Fruit fly (Drosophila melanogaster) whole organism, adult: Measurements from ENCODE around the gene CG11920.

ENCODE experiments used
- CG11617 ChIP-seq: fragments of 200-800 bp; sonication (Bioruptor generic); optimal IDR thresholded peaks from 2 replicates; lab custom pipeline; 2017; ENCODE audit warnings: mild to moderate bottlenecking, missing biosample characterization, missing genetic modification reagents, missing genetic modification characterization
- CG12768 ChIP-seq: fragments of 200-800 bp; sonication (Bioruptor generic); optimal IDR thresholded peaks from 2 replicates; lab custom pipeline; 2017; ENCODE audit warnings: missing biosample characterization, missing genetic modification characterization, mild to moderate bottlenecking, moderate library complexity, missing genetic modification reagents
- CG14711 ChIP-seq: fragments of 200-800 bp; sonication (Bioruptor generic); optimal IDR thresholded peaks from 2 replicates; lab custom pipeline; 2018; ENCODE audit warnings: missing biosample characterization, mild to moderate bottlenecking, missing genetic modification characterization, moderate library complexity
- CG1620 ChIP-seq: fragments of 200-800 bp; sonication (Bioruptor generic); optimal IDR thresholded peaks from 2 replicates; lab custom pipeline; 2016; ENCODE audit warnings: missing biosample characterization, missing genetic modification characterization
- CG33017 ChIP-seq: fragments of 200-800 bp; sonication (Bioruptor generic); optimal IDR thresholded peaks from 2 replicates; lab custom pipeline; 2018; ENCODE audit warnings: missing biosample characterization, mild to moderate bottlenecking, missing genetic modification characterization, moderate library complexity
- CG5204 ChIP-seq: fragments of 200-800 bp; sonication (Bioruptor generic); optimal IDR thresholded peaks from 2 replicates; lab custom pipeline; 2016; ENCODE audit warnings: missing biosample characterization, missing genetic modification characterization
- CG7045 ChIP-seq: fragments of 200-800 bp; sonication (Bioruptor generic); optimal IDR thresholded peaks from 2 replicates; lab custom pipeline; 2017; ENCODE audit warnings: missing biosample characterization, mild to moderate bottlenecking, missing genetic modification characterization
- CG7101 ChIP-seq: fragments of 200-800 bp; sonication (Bioruptor generic); optimal IDR thresholded peaks from 2 replicates; lab custom pipeline; 2018; ENCODE audit warnings: missing biosample characterization, mild to moderate bottlenecking, missing genetic modification characterization, moderate library complexity
- Clk ChIP-seq: fragments of 200-800 bp; sonication (Bioruptor generic); optimal IDR thresholded peaks from 2 replicates; lab custom pipeline; 2017; ENCODE audit warnings: missing biosample characterization, missing genetic modification characterization
- Crg-1 ChIP-seq: fragments of 200-800 bp; sonication (Bioruptor generic); optimal IDR thresholded peaks from 2 replicates; lab custom pipeline; 2016; ENCODE audit warnings: missing biosample characterization, missing genetic modification characterization
- Hr96 ChIP-seq: fragments of 200-800 bp; sonication (Bioruptor generic); optimal IDR thresholded peaks from 2 replicates; lab custom pipeline; 2016; ENCODE audit warnings: missing biosample characterization, missing genetic modification characterization
- Mnt ChIP-seq: fragments of 200-800 bp; sonication (Bioruptor generic); optimal IDR thresholded peaks from 2 replicates; lab custom pipeline; 2016; ENCODE audit warnings: missing biosample characterization, mild to moderate bottlenecking, missing genetic modification characterization
- bab1 ChIP-seq: fragments of 200-800 bp; sonication (Bioruptor generic); optimal IDR thresholded peaks from 3 replicates; lab custom pipeline; 2019; ENCODE audit warnings: missing biosample characterization, mild to moderate bottlenecking, missing genetic modification characterization, moderate library complexity
- cic ChIP-seq: fragments of 200-800 bp; sonication (Bioruptor generic); optimal IDR thresholded peaks from 2 replicates; lab custom pipeline; 2017; ENCODE audit warnings: missing biosample characterization, mild to moderate bottlenecking, missing genetic modification characterization, moderate library complexity
- cnc ChIP-seq, 2 experiments: fragments of >200 bp; optimal IDR thresholded peaks; 2 replicates each; lab custom pipeline; 2017
- kay ChIP-seq: fragments of 200-800 bp; sonication (Bioruptor generic); peaks from one replicate; lab custom pipeline; 2016; ENCODE audit warnings: missing biosample characterization, missing genetic modification characterization, borderline replicate concordance
- ovo ChIP-seq: fragments of 200-800 bp; sonication (Bioruptor generic); optimal IDR thresholded peaks from 2 replicates; lab custom pipeline; 2016; ENCODE audit warnings: missing biosample characterization, missing genetic modification characterization
- pad ChIP-seq: fragments of 200-800 bp; sonication (Bioruptor generic); optimal IDR thresholded peaks from 3 replicates; lab custom pipeline; 2017; ENCODE audit warnings: missing biosample characterization, missing genetic modification characterization, mild to moderate bottlenecking, moderate library complexity, missing genetic modification reagents
- tj ChIP-seq: fragments of 200-800 bp; sonication (Bioruptor generic); optimal IDR thresholded peaks from 3 replicates; lab custom pipeline; 2017; ENCODE audit warnings: missing biosample characterization, mild to moderate bottlenecking, missing genetic modification characterization, moderate library complexity
- toe ChIP-seq: fragments of 200-800 bp; sonication (Bioruptor generic); optimal IDR thresholded peaks from 2 replicates; lab custom pipeline; 2016; ENCODE audit warnings: missing biosample characterization, missing genetic modification characterization

CG11920 gene

DNA sequence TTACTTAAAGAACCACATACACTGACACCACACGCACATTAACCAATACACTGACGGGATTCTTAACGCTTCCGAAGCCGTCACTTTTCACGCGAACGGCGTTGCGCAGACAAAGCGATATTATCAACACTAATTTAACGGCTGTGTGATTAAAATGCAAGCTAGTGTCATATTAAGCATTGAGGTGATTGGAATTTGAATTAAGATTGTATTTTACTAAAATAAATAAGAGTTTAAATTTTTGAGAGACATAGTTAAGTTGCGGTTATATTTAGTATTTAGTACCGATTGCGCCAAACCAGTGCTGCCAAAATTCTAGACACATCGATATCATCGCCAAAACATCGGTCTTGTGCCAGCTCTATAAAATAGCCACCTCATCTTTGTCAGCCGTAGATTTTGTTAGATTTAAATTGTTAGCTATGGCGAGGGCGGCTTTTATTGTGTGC, 35.6 kb upstream of the CG11920 start, which contains the start of the genes Ythdf and bai:
Gene Ythdf (minus strand): TSS at position 222 of the 449 bp plus-strand sequence.
Gene bai (plus strand): TSS at position 347 of the 449 bp plus-strand sequence.
- TF ChIP-seq Hr96 (GFP tag; lab: Kevin White, UChicago) (no peak), Mnt (GFP tag; lab: Kevin White, UChicago) (peak; percentile 58), CG33017 (no peak), CG1620 (GFP tag; lab: Kevin White, UChicago) (peak; percentile 65), Crg-1 (peak; percentile 35), cic (no peak), CG11617 (peak; percentile 46), Clk (GFP tag; lab: Kevin White, UChicago) (peak; percentile 30), bab1 (GFP tag; lab: Kevin White, UChicago) (peak; percentile 30), toe (GFP tag; lab: Kevin White, UChicago) (no peak), pad (peak; percentile 55), CG7045 (no peak), kay (GFP tag; lab: Kevin White, UChicago) (no peak), CG14711 (tag; lab: Kevin White, UChicago) (peak; percentile 25), CG12768 (peak; percentile 1), ovo (no peak), CG5204 (GFP tag; lab: Kevin White, UChicago) (no peak), tj (GFP tag; lab: Kevin White, UChicago) (no peak), CG7101 (tag; lab: Kevin White, UChicago) (peak; percentile 40), cnc (optimal IDR thresholded peaks at IDR 0.05; lab: Kevin White, UChicago) (no peak)

dm6 chr3R:25044816-25045551, 29.7 kb upstream of the CG11920 start, which contains the start of gene 5PtaseI:
Gene 5PtaseI (minus strand): TSS chr3R:25045151.
- TF ChIP-seq CG7101 (tag; lab: Kevin White, UChicago) (no peak), CG1620 (GFP tag; lab: Kevin White, UChicago) (no peak), CG14711 (tag; lab: Kevin White, UChicago) (no peak), Mnt (GFP tag; lab: Kevin White, UChicago) (no peak), toe (GFP tag; lab: Kevin White, UChicago) (no peak), bab1 (GFP tag; lab: Kevin White, UChicago) (peak; percentile 14), tj (GFP tag; lab: Kevin White, UChicago) (peak; percentile 86), CG11617 (no peak), kay (GFP tag; lab: Kevin White, UChicago) (no peak)

DNA sequence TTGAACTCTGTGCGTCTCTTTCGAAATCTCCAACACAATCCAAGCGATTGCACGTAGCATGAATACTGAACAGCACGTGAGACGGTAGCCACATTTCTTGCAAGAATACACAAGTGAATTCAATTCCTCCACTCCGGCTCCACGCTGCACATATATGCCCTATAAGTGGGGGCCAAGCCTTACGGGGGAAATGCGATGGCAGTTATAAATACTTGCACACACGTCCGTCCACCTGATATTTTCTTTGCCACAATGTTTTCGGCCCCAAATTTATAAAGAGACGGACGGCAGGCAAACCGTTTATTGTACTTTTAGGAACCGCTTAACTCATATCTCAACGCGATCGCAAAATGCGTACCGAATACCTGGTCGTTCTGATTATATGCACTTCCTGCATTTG, 28.7 kb upstream of the CG11920 start, which contains the start of gene CG11786:
Gene CG11786 (plus strand): TSS at position 301 of the 400 bp plus-strand sequence.
- TF ChIP-seq Crg-1 (no peak), kay (GFP tag; lab: Kevin White, UChicago) (no peak), CG1620 (GFP tag; lab: Kevin White, UChicago) (no peak)

- TF ChIP-seq tj (GFP tag; lab: Kevin White, UChicago) (no peak), CG1620 (GFP tag; lab: Kevin White, UChicago) (no peak), CG7101 (tag; lab: Kevin White, UChicago) (peak; percentile 16), cic (peak; percentile 38), cnc (optimal IDR thresholded peaks at IDR 0.05; lab: Kevin White, UChicago) (no peak), CG33017 (no peak), CG5204 (GFP tag; lab: Kevin White, UChicago) (no peak), bab1 (GFP tag; lab: Kevin White, UChicago) (peak; percentile 46), CG7045 (no peak), CG12768 (peak; percentile 5), Mnt (GFP tag; lab: Kevin White, UChicago) (no peak)
Observed at dm6 chr3R:25047504-25047903, 27.2 kb upstream of the CG11920 start, which contains the start of gene CG11790. Gene CG11790 (plus strand): TSS chr3R:25047706.

DNA sequence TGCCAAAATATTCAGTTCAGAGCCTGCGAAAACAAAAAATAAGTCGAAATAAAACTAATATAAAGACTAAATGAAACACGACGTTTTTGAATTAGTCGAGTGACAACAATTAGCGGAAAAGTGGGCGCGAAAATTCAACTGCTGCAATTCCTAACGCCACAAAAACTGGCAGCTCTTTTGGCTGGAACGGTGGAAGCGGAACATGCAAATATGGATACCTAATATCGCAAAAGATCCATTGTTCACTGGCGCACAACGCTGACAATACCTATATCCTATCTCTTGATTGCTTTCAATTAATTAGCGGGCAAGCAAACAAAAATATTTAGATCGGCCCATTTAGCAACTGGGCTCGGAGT, 25.3 kb upstream of the CG11920 start, which contains the start of gene CG11791:
Gene CG11791 (plus strand): TSS at position 234 of the 359 bp plus-strand sequence.
- no peak for TF ChIP-seq Clk (GFP tag; lab: Kevin White, UChicago)
- TF ChIP-seq ovo, result no peak
- TF ChIP-seq Crg-1, result no peak
- no peak for TF ChIP-seq Hr96 (GFP tag; lab: Kevin White, UChicago)
- TF ChIP-seq pad, result no peak
- no peak for TF ChIP-seq bab1 (GFP tag; lab: Kevin White, UChicago)
- no peak for TF ChIP-seq CG7045

DNA sequence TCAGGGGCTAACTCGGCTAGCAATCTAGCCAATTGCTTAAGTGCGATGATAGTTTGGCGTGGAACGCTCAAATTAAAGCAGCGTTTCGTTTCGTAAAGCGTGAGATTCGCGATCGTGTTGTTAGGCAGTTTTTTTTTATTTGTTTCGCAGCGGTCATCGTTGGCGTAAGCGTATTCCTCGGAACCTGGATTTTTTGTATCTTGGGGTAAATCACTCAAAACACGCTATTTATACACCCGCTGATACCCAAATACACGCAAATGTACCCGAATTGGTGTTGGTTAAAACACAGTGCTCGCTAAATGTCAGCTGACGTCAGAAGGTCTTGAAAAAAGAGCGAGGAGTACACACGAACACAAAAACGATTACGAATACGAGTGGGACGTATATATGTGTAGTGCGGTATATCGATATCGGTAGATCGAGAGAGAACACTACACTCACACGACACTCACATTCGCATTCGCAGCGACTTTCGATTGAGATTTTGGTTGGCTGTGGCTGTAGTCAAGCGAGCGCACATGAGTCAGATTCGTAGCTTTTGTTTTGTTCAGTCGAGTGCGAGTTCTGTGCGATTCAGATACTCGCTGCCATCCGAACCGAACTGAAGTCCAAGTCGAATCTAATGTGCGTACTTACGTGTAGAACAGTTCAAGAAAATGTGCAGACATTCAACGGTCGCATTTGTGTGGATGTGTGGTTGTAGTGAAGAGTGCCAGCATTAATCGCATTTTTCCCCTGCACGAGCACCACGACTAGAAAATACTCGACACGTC, 24.7 kb upstream of the CG11920 start:
- TF ChIP-seq ovo, result peak; percentile 46
- TF ChIP-seq cnc (optimal IDR thresholded peaks at IDR 0.05; lab: Kevin White, UChicago), result no peak
- TF ChIP-seq CG14711 (tag; lab: Kevin White, UChicago), result peak; percentile 42
- peak; percentile 92 for TF ChIP-seq CG12768
- peak; percentile 87 for TF ChIP-seq Mnt (GFP tag; lab: Kevin White, UChicago)
- peak; percentile 65 for TF ChIP-seq pad
- peak; percentile 67 for TF ChIP-seq CG7101 (tag; lab: Kevin White, UChicago)
- peak; percentile 82 for TF ChIP-seq CG33017
- peak; percentile 16 for TF ChIP-seq CG1620 (GFP tag; lab: Kevin White, UChicago)
- peak; percentile 35 for TF ChIP-seq CG7045
- TF ChIP-seq Hr96 (GFP tag; lab: Kevin White, UChicago), result no peak
- TF ChIP-seq bab1 (GFP tag; lab: Kevin White, UChicago), result peak; percentile 88
- TF ChIP-seq toe (GFP tag; lab: Kevin White, UChicago), result no peak
- TF ChIP-seq CG5204 (GFP tag; lab: Kevin White, UChicago), result no peak
- TF ChIP-seq CG11617, result peak; percentile 30
- peak; percentile 95 for TF ChIP-seq cic
- TF ChIP-seq kay (GFP tag; lab: Kevin White, UChicago), result peak; percentile 100
- no peak for TF ChIP-seq Crg-1
- no peak for TF ChIP-seq Clk (GFP tag; lab: Kevin White, UChicago)
- peak; percentile 68 for TF ChIP-seq tj (GFP tag; lab: Kevin White, UChicago)
